Fruit fly (Drosophila melanogaster): ENCODE data around the gene CG14391.
A peak's percentile ranks its signal among the peaks of the same experiment; 100 is the strongest.

CG14391 gene

DNA sequence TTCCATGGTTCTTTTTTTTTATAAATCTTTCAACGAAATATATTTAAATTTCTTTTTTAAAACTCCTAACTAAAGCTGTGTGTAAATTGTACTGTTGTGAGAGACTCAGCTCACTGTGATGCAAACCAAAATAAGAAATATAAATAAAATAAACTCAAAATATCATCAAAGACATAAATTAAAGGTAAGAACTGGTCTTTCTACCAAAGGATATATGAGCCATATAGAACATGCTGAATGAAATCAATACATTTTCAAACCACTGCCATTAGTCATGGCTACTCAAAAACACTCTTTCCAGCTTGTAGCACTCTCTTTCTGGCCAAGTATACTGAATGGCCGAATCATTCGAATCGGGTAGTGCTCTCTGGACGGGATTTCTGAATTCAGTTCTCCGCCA is at the start of gene CG14391, which contains the start of gene NijC:
Gene CG14391, minus strand, starts transcription at position 101 of the 400 bp plus-strand sequence.
Gene NijC, plus strand, starts transcription at position 388 of the 400 bp plus-strand sequence.
- TF ChIP-seq noc (tag; optimal IDR thresholded peaks at IDR 0.05): no peak

DNA sequence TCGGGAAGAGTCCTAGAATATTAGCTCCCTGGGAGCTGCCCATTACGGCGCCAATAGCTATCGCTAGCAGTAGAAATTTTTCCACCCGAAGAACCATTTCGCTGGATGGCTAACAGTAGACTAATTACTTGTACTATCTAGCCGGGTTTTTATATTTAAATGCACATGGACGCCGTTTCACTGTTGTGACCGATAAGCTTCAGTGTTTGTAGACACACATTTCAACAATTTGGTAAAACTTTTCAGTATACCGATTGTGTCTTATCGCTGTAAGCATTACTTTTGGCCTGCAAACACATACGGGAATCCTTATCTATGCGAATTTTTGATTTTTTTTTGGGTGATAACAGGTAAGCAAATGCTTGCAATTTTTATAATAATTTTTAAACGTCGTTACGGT is 48.9 kb upstream of the CG14391 start, which contains the start of gene Ugt37A3:
Gene Ugt37A3, minus strand, starts transcription at position 101 of the 400 bp plus-strand sequence.
- TF ChIP-seq noc (tag; optimal IDR thresholded peaks at IDR 0.05): no peak

DNA sequence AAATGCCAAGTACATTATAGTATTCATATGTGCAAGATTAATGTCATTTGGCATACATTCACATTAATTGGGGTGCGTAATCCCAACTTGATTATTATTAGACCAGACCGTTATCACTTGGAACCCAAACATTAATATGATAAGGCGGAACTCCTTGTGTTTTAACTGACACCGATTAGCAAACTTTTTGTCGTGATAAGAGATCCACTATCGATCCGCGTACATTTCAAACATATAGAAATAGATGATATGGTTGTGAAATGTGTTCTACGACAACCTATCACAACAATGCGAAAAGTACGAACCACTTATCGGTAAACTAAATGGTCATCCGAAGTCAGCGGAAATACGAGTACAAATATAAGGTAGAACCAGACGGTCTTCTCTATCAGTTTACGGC is 44.6 kb upstream of the CG14391 start, which contains the start of gene Ugt37A2:
Gene Ugt37A2, plus strand, starts transcription at position 396 of the 400 bp plus-strand sequence.
- TF ChIP-seq noc (tag; optimal IDR thresholded peaks at IDR 0.05): no peak

DNA sequence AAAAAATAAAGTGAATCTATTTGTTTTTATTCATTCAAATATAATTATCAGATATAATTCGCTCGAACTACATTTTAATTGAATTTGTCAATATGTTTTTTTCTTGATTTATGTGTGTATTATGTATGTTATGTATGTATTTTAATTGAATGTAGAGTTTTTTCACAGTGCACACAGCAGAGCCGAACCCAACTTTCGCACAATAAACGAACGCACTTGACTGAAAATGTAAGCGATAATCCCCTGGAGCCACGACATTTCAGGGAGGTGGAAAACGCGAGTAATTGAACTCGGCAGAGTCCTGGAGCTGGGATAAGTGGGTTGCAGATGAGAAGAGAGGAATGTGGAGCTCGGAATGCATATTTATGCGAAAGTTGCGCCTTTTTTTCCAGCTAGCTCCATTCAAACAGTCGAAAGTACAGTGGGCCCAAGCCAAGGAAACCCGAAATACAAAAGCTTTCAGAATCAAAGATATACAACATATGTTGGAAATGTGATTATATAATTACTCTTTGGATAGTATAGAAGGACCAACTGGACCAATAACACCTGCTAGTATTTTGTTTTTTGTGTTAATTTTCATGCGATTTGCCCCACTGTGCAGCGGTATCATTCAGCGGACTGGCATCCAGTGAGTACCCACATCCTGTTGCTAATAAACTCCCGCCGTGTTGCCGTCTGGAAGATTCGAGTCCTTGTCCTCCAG is 33.5 kb upstream of the CG14391 start:
- no peak for TF ChIP-seq noc (tag; optimal IDR thresholded peaks at IDR 0.05)

DNA sequence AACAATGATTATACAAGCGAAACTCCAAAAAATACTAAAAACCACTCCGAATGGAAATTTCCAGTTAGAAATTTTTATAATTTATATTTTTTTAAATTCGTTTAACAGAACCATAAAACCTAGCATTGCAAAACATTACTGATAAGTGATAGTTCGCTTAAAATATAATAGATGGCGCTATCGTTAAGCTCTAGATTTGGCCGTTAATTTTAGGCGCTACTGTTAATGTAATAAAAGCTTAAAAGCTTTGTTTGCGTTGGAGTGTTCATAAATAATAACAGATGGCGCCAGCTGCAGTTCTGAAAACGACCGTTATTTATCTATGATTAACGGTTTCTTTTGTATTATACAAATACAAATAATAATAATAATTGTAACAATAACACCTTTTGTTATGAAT is 29.1 kb upstream of the CG14391 start:
- TF ChIP-seq noc (tag; optimal IDR thresholded peaks at IDR 0.05): no peak

DNA sequence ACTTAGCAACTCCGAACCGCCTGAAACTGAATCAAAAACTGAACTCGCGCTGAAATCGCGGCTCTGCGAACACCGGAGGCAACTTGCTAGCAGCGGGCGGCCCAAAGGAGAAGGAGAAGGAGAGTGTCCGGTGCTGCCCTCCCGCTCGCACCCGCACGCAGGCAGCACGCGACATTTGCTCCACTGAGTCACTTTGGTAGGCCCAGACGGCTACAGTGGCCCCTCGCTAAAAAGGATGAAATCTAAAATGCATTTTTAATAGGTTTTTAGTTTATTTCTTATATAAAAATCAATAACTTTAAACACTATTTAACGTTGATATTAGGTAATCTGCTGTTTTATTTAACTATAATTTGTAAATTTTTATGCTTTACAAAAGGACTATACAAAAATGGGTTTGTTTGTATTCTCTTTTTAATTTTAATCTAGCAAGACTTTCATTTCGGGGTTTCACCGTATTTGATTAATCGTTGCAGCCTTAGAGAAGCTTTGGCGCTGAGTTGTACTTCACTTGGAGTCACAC is 27.8 kb upstream of the CG14391 start, which contains the start of gene Men:
Gene Men, minus strand, starts transcription at position 51 of the 523 bp plus-strand sequence.
- peak; percentile 47 for TF ChIP-seq noc (tag; optimal IDR thresholded peaks at IDR 0.05)

DNA sequence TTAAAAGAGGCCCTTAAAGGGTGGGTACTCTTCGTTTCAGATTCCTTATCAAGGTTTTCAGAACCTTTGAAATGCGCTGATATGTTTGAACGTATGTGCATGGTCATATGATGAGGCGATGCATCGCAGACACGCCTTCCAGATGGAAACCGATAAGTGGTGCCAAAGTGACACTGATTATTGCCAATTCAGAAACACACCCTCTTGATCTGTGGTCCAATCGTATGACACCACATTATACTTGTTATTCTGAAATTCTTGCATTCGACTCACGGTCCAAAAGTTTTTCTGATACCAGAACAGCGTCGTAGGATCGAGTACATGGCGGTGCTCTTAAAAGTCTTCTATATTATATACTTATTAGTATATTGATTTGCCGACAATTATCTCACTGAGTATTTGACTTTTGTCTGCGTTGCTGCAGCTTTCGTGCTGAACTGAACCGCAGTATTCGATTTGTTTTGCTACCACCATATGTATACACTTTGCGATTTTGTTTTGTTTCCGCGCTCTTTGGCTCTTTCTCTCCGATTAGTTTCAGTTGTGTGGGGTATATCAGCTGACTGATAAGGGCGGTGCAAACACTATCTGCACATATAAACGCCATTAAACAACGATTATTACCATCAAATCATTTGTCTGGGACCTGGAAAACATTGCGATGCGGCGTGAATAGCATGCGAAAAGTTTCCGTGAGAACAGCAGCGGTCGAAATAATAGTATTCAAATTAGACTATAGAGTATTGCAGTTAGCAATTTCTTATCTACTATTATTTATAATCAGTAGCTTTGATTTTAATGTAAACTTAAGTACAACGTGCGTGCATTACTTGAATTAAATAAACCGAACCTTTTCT is 25.9 kb upstream of the CG14391 start:
- TF ChIP-seq noc (tag; optimal IDR thresholded peaks at IDR 0.05): peak; percentile 57

DNA sequence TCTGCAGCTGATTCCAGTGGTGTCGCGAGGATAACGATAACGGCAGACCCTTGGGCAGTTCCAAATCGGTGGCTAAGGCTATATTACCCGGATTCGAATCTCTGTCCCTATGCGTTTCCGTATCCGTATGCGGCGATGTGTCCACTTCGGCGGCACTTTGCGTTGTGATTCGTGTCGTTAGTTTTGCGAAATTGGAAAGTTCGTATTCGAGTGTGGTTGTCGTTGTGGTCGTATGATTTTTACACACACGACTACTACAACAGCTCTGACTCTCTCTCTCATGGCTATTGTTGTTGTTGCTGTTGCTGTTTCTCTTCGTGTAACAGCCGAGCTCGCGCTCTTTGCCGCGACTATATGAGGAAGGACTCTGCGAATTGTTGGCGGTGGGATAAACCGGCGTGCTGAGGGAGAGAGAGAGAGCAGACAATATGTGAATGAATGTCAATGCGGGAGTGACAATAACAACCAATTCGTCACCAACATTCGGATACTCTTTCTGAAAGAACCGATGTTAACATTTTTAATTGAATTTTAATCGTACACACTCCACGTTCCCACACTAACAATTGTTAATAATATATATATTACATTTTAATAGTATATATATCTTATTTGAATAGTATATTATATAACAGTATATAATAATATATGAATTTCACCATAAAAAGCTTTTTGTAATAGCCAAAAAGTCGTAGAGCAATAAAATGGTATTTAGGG is 25.1 kb upstream of the CG14391 start:
- peak; percentile 57 for TF ChIP-seq noc (tag; optimal IDR thresholded peaks at IDR 0.05)

DNA sequence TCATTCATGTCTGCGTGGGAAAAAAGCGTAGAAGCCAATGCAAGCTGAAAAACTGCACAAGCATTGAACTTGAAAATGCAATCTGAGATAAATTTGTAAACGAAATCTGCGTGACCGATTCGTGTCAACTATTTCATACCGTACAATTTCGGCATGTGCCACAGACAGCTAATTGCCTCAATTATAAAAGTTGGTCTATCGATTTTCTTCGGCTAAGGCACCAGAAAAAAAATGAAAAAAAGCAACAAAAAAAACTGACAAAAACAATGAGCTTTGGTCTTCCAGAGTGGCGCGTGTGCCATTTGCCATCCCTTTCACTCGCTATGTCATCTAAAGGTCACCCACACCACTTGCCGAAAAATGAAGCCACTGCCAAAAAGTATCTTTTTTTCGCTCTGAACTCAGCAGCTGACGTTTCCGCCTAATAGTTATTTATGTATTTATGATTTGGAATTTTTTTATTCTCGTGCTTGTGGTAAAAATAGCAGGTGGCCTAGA is 23.9 kb upstream of the CG14391 start:
- TF ChIP-seq noc (tag; optimal IDR thresholded peaks at IDR 0.05): no peak

DNA sequence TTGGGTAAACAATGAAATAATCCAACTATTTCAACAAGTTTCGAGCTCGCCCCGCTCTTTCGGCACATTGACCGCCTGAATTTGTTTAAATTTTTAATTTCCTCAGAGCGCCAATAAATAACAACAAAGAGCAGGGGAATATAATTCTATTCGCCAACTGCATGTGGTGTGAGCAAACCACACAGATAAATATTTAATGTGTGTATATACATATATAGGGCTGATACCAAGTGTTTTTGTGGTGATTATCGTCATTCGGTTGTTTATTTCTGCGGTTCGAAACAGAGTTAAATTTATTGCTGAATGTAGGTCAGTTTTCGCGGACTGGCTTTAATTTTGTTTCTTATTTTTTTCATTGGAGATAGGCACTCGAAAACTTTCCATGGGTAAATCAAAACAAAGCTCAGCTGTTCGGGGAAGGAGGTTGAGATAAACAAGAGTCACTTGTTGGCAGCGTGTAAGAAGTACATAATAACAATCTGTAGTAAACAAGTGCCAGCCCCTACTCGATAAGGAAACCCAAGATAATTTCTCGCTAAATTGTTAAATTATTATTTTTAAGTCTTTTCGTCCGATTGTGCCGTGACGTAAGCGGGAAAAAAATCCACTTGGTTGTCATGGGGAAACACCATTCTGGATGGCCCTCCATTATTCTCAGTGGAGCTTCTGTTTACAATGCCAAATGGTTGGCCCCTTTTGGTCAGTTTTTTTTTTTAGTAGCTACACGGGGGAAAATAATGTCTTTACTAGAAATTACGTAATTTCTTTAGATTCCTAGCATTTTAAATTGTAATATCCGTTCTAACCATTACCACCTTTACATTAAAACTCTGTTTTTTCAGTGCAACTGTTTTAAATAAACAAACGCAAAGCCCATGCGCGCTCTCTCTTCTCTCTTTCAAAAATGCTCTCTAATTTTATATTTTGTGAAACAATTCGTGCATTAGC is 23.2 kb upstream of the CG14391 start:
- TF ChIP-seq noc (tag; optimal IDR thresholded peaks at IDR 0.05): peak; percentile 43

DNA sequence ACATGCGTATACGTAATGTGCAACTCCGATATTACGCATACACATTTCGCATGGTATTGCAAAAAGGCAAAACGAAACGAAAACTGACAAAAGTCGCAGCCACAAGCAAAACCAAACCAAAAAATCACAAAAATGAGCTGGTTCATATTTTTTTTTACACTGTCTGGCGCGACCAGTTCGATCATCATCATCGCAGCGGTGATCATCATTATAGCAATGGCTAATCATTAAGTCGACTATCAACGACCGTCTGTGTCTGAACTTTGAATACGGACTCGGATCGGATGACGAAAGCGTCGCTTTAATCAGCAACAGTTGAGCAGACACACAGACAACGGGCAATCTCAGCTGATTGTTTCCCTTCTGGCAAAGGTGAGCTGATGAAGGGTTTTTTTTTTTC is 22.3 kb upstream of the CG14391 start:
- TF ChIP-seq noc (tag; optimal IDR thresholded peaks at IDR 0.05): peak; percentile 28

DNA sequence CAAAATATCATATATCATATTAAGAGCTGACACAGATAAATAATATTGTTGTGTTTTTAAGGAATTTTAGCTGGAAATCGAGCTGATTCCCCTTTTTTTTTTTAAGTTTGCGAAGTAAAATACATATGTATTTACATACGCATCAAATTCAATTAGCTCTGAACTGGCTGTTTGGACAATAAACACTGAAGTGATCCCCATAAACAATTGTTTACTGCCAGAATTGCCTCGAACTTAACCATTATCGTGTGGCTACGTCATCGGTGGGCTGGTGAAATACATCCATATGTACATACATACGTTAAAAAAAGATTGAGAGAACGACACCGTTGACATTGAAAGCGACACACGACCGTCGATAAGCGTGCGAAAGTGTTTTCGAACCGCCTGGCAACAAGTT is 21.6 kb upstream of the CG14391 start:
- peak; percentile 49 for TF ChIP-seq noc (tag; optimal IDR thresholded peaks at IDR 0.05)

DNA sequence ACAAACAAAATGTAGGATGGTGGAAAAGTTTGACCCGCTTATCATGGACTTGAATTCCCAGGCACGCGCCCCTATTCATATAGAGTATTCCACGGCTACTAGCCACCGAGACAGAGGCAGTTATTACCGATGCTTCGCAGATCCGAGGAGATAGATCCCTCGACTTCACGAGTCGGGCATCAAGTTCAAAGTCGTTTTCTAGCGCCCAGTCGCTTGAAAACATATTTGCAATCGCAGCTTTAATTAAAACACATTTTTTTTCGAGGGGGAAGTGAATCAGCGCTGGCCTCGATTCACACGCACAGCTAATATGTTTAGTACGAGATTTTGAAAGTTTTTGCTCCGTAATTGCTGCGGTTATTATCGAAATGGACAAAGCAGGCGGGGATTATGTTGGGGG is 20.6 kb upstream of the CG14391 start:
- TF ChIP-seq noc (tag; optimal IDR thresholded peaks at IDR 0.05): peak; percentile 63

Data from whole organism, larva.